ENCODE assay signal across 1 fruit fly cellular context in the genomic region with DNA sequence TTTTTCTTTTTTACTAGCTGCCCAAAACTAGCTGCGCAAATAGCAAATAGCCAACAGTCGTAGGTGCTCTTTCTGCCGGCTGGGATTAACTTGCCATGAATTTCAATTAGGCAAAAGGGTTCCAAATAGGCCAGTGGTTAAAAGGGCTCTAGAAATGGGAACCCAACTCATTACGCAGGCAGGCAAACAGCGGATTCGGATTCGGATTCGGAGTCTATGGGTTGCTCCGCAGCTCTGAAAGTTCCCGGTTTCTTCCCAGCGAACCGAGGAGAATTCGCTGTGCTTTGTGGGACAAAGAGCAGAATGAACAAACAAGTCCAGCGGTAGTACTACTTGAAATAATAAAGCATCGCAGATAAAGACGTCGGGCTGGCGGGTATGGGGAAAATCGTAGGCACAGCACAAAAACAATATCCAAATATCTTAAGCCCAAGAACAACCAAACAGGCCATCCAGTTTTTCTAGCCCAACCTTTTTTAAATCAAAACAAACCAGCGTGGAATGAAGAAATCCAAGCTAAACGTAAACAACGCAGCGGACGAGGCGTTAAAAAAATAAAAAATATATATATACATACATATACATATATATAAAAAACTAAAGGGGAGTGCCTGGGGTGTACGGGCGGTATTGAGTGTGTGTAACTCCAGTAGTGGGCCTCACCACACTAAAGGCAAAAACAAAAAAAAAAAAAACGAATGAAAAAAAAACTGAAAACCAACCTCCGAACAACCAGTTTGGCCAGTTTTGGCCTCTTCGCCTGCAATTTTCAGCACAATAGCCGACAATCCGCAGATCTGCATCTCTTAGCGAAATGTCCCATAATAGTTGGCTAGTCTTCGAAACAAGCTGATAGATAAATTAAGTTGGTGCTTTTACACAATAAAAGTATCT.
TF ChIP-seq lines count a peak whose summit lies in the region.

No protein-coding gene starts in this region.

TF ChIP-seq in whole organism, embryonic, 481 proteins besides CTCF, POLR2A, EP300 and RAD21 (continued from another document and continues in another):
- TF ChIP-seq CG6175 (GFP tag; IDR thresholded peaks at IDR 0.05; lab: Robert Waterston, UW) (0 out of 3 replicates have a peak, but pooled peaks have one; percentile 33), al (GFP tag; IDR thresholded peaks at IDR 0.05; lab: Robert Waterston, UW) (no peak), emc (GFP tag; optimal IDR thresholded peaks at IDR 0.05; lab: Kevin White, UChicago) (no peak), dan (GFP tag; IDR thresholded peaks at IDR 0.05; lab: Robert Waterston, UW) (no peak), gcm2 (GFP tag; optimal IDR thresholded peaks at IDR 0.05; lab: Kevin White, UChicago) (no peak), danr (GFP tag; IDR thresholded peaks at IDR 0.05; lab: Robert Waterston, UW) (no peak), amos (GFP tag; IDR thresholded peaks at IDR 0.05; lab: Robert Waterston, UW; ENCODE audit: partially characterized antibody) (no peak), Side (GFP tag; optimal IDR thresholded peaks at IDR 0.05; lab: Kevin White, UChicago) (no peak), CG30431 (GFP tag; optimal IDR thresholded peaks at IDR 0.05; lab: Kevin White, UChicago) (no peak), cwo (GFP tag; optimal IDR thresholded peaks at IDR 0.05; lab: Kevin White, UChicago) (no peak), B-H2 (GFP tag; optimal IDR thresholded peaks at IDR 0.05; lab: Kevin White, UChicago) (peak; percentile 7), prd (optimal IDR thresholded peaks at IDR 0.05; lab: Kevin White, UChicago) (no peak), prd (GFP tag; IDR thresholded peaks at IDR 0.05; lab: Robert Waterston, UW) (no peak), CG10147 (GFP tag; optimal IDR thresholded peaks at IDR 0.05; lab: Kevin White, UChicago) (no peak), CG1792 (GFP tag; optimal IDR thresholded peaks at IDR 0.05; lab: Kevin White, UChicago) (no peak), CG31365 (tag; optimal IDR thresholded peaks at IDR 0.05; lab: Kevin White, UChicago) (no peak), CG43689 (GFP tag; IDR thresholded peaks at IDR 0.05; lab: Robert Waterston, UW) (no peak), CG12391 (tag; optimal IDR thresholded peaks at IDR 0.05; lab: Kevin White, UChicago) (no peak), CG10321 (GFP tag; IDR thresholded peaks at IDR 0.05; lab: Robert Waterston, UW) (no peak), NK7.1 (GFP tag; optimal IDR thresholded peaks at IDR 0.05; lab: Kevin White, UChicago) (no peak), CG13775 (GFP tag; optimal IDR thresholded peaks at IDR 0.05; lab: Kevin White, UChicago) (no peak), Antp (GFP tag; optimal IDR thresholded peaks at IDR 0.05; lab: Kevin White, UChicago) (no peak), sens (GFP tag; lab: Kevin White, UChicago) (peak; percentile 57), CG1647 (GFP tag; optimal IDR thresholded peaks at IDR 0.05; lab: Kevin White, UChicago) (no peak), slp2 (GFP tag; optimal IDR thresholded peaks at IDR 0.05; lab: Kevin White, UChicago) (no peak), CG10959 (GFP tag; IDR thresholded peaks at IDR 0.05; lab: Robert Waterston, UW) (no peak), gt (GFP tag; IDR thresholded peaks at IDR 0.05; lab: Robert Waterston, UW) (no peak), CG16863 (GFP tag; optimal IDR thresholded peaks at IDR 0.05; lab: Kevin White, UChicago) (no peak), unc-4 (GFP tag; IDR thresholded peaks at IDR 0.05; lab: Robert Waterston, UW; ENCODE audit: partially characterized antibody) (no peak), eve (GFP tag; optimal IDR thresholded peaks at IDR 0.05; lab: Kevin White, UChicago) (no peak), Dek (tag; optimal IDR thresholded peaks at IDR 0.05; lab: Kevin White, UChicago) (no peak), wor (GFP tag; IDR thresholded peaks at IDR 0.05; lab: Robert Waterston, UW) (no peak), C15 (GFP tag; IDR thresholded peaks at IDR 0.05; lab: Robert Waterston, UW) (no peak), br (optimal IDR thresholded peaks at IDR 0.05; lab: Kevin White, UChicago) (no peak), CG3163 (GFP tag; optimal IDR thresholded peaks at IDR 0.05; lab: Kevin White, UChicago) (no peak), NFAT (GFP tag; IDR thresholded peaks at IDR 0.05; lab: Robert Waterston, UW) (peak; percentile 44; the same call in 1 of the 2 replicates), hkb (optimal IDR thresholded peaks at IDR 0.05; lab: Kevin White, UChicago) (no peak), hkb (GFP tag; IDR thresholded peaks at IDR 0.05; lab: Robert Waterston, UW) (0 out of 2 replicates have a peak, but pooled peaks have one; percentile 9), lilli (GFP tag; optimal IDR thresholded peaks at IDR 0.05; lab: Kevin White, UChicago) (no peak), CG8478 (optimal IDR thresholded peaks at IDR 0.05; lab: Kevin White, UChicago) (no peak), bsh (GFP tag; optimal IDR thresholded peaks at IDR 0.05; lab: Kevin White, UChicago) (peak in 1 of 2 experiments; percentile 52), Rfx (GFP tag; IDR thresholded peaks at IDR 0.05; lab: Robert Waterston, UW) (no peak), dm (GFP tag; optimal IDR thresholded peaks at IDR 0.05; lab: Kevin White, UChicago) (no peak), Oaz (GFP tag; IDR thresholded peaks at IDR 0.05; lab: Robert Waterston, UW) (no peak), Fer3 (tag; optimal IDR thresholded peaks at IDR 0.05; lab: Kevin White, UChicago) (peak; percentile 19), Xbp1 (GFP tag; optimal IDR thresholded peaks at IDR 0.05; lab: Kevin White, UChicago) (no peak), nom (GFP tag; optimal IDR thresholded peaks at IDR 0.05; lab: Kevin White, UChicago) (peak; percentile 90), pho (GFP tag; optimal IDR thresholded peaks at IDR 0.05; lab: Kevin White, UChicago) (no peak), ssp (GFP tag; IDR thresholded peaks at IDR 0.05; lab: Robert Waterston, UW) (no peak), rib (GFP tag; IDR thresholded peaks at IDR 0.05; lab: Robert Waterston, UW) (0 out of 2 replicates have a peak, but pooled peaks have one; percentile 20), Dbx (GFP tag; IDR thresholded peaks at IDR 0.05; lab: Robert Waterston, UW) (no peak; the same call in 2 of the 3 replicates), pan (optimal IDR thresholded peaks at IDR 0.05; lab: Kevin White, UChicago) (no peak), pan (GFP tag; optimal IDR thresholded peaks at IDR 0.05 in 1 of 2, IDR thresholded peaks at IDR 0.05 in 1 of 2) (no peak), Hr39 (optimal IDR thresholded peaks at IDR 0.05; lab: Kevin White, UChicago) (no peak), CG4404 (GFP tag; IDR thresholded peaks at IDR 0.05; lab: Robert Waterston, UW) (no peak), bbx (GFP tag; IDR thresholded peaks at IDR 0.05; lab: Robert Waterston, UW; ENCODE audit: partially characterized antibody) (no peak), Elba2 (GFP tag; optimal IDR thresholded peaks at IDR 0.05; lab: Kevin White, UChicago) (no peak), sna (GFP tag; IDR thresholded peaks at IDR 0.05; lab: Robert Waterston, UW; ENCODE audit: partially characterized antibody) (no peak), ftz-f1 (GFP tag; optimal IDR thresholded peaks at IDR 0.05; lab: Kevin White, UChicago) (no peak), HLH4C (GFP tag; IDR thresholded peaks at IDR 0.05; lab: Robert Waterston, UW; ENCODE audit: partially characterized antibody) (no peak), chn (GFP tag; optimal IDR thresholded peaks at IDR 0.05; lab: Kevin White, UChicago) (no peak), chm (GFP tag; IDR thresholded peaks at IDR 0.05; lab: Robert Waterston, UW) (0 out of 2 replicates have a peak, but pooled peaks have one; percentile 36), vfl (GFP tag; optimal IDR thresholded peaks at IDR 0.05; lab: Kevin White, UChicago) (no peak), CG18619 (GFP tag; optimal IDR thresholded peaks at IDR 0.05; lab: Kevin White, UChicago) (no peak), CG2889 (GFP tag; IDR thresholded peaks at IDR 0.05; lab: Robert Waterston, UW) (0 out of 3 replicates have a peak, but pooled peaks have one; percentile 18), Hand (GFP tag; optimal IDR thresholded peaks at IDR 0.05; lab: Kevin White, UChicago) (no peak), Asciz (GFP tag; optimal IDR thresholded peaks at IDR 0.05; lab: Kevin White, UChicago) (no peak), CG12744 (GFP tag; optimal IDR thresholded peaks at IDR 0.05; lab: Kevin White, UChicago) (no peak), ash1 (GFP tag; optimal IDR thresholded peaks at IDR 0.05; lab: Kevin White, UChicago) (no peak), trh (GFP tag; optimal IDR thresholded peaks at IDR 0.05; lab: Kevin White, UChicago) (no peak), zen2 (GFP tag; IDR thresholded peaks at IDR 0.05; lab: Robert Waterston, UW; ENCODE audit: partially characterized antibody) (no peak), pum (GFP tag; optimal IDR thresholded peaks at IDR 0.05; lab: Kevin White, UChicago) (no peak), Hr51 (GFP tag; optimal IDR thresholded peaks at IDR 0.05; lab: Kevin White, UChicago) (no peak), CG12155 (GFP tag; optimal IDR thresholded peaks at IDR 0.05; lab: Kevin White, UChicago) (no peak), CG1603 (tag; optimal IDR thresholded peaks at IDR 0.05; lab: Kevin White, UChicago) (no peak), seq (GFP tag; IDR thresholded peaks at IDR 0.05; lab: Robert Waterston, UW) (no peak), peb (GFP tag; IDR thresholded peaks at IDR 0.05; lab: Robert Waterston, UW) (no peak), HLH54F (GFP tag; optimal IDR thresholded peaks at IDR 0.05; lab: Kevin White, UChicago) (no peak), CG2116 (GFP tag; optimal IDR thresholded peaks at IDR 0.05; lab: Kevin White, UChicago) (no peak), Spps (tag; optimal IDR thresholded peaks at IDR 0.05; lab: Kevin White, UChicago) (no peak), CG17612 (GFP tag; IDR thresholded peaks at IDR 0.05; lab: Robert Waterston, UW) (no peak), hb (GFP tag; IDR thresholded peaks at IDR 0.05; lab: Robert Waterston, UW; ENCODE audit: partially characterized antibody) (no peak), Neu2 (GFP tag; optimal IDR thresholded peaks at IDR 0.05; lab: Kevin White, UChicago; ENCODE audit: borderline replicate concordance) (no peak), lab (GFP tag; optimal IDR thresholded peaks at IDR 0.05; lab: Kevin White, UChicago) (no peak), Gsc (GFP tag; IDR thresholded peaks at IDR 0.05; lab: Robert Waterston, UW) (no peak), CG6765 (GFP tag; optimal IDR thresholded peaks at IDR 0.05; lab: Kevin White, UChicago) (no peak), pfk (GFP tag; optimal IDR thresholded peaks at IDR 0.05; lab: Kevin White, UChicago) (no peak), mam (GFP tag; optimal IDR thresholded peaks at IDR 0.05; lab: Kevin White, UChicago) (no peak), CG7963 (GFP tag; IDR thresholded peaks at IDR 0.05; lab: Robert Waterston, UW; ENCODE audit: partially characterized antibody) (no peak), Atf6 (GFP tag; IDR thresholded peaks at IDR 0.05; lab: Robert Waterston, UW) (no peak), scrt (GFP tag; optimal IDR thresholded peaks at IDR 0.05; lab: Kevin White, UChicago) (no peak), h (optimal IDR thresholded peaks at IDR 0.05; lab: Kevin White, UChicago) (no peak), insv (GFP tag; optimal IDR thresholded peaks at IDR 0.05; lab: Kevin White, UChicago) (no peak), her (GFP tag; optimal IDR thresholded peaks at IDR 0.05; lab: Kevin White, UChicago) (no peak), hth (optimal IDR thresholded peaks at IDR 0.05; lab: Kevin White, UChicago) (no peak), CG14014 (GFP tag; IDR thresholded peaks at IDR 0.05; lab: Robert Waterston, UW) (no peak), CG12071 (GFP tag; optimal IDR thresholded peaks at IDR 0.05; lab: Kevin White, UChicago) (peak; percentile 35), Chrac-16 (GFP tag; optimal IDR thresholded peaks at IDR 0.05; lab: Kevin White, UChicago) (no peak), ap (GFP tag; IDR thresholded peaks at IDR 0.05; lab: Robert Waterston, UW) (no peak), Xrp1 (GFP tag; IDR thresholded peaks at IDR 0.05; lab: Robert Waterston, UW) (no peak), tx (GFP tag; optimal IDR thresholded peaks at IDR 0.05; lab: Kevin White, UChicago) (no peak), CG12104 (GFP tag; optimal IDR thresholded peaks at IDR 0.05; lab: Kevin White, UChicago) (no peak), so (GFP tag; IDR thresholded peaks at IDR 0.05; lab: Robert Waterston, UW) (no peak), CG15601 (tag; optimal IDR thresholded peaks at IDR 0.05; lab: Kevin White, UChicago) (no peak), Lim3 (GFP tag; IDR thresholded peaks at IDR 0.05; lab: Robert Waterston, UW) (no peak), kay (GFP tag; optimal IDR thresholded peaks at IDR 0.05; lab: Kevin White, UChicago) (no peak), dati (GFP tag; IDR thresholded peaks at IDR 0.05; lab: Robert Waterston, UW) (no peak), gsb-n (tag; optimal IDR thresholded peaks at IDR 0.05; lab: Kevin White, UChicago) (no peak), z (GFP tag; IDR thresholded peaks at IDR 0.05; lab: Robert Waterston, UW) (0 out of 3 replicates have a peak, but pooled peaks have one; percentile 33), shn (GFP tag; optimal IDR thresholded peaks at IDR 0.05; lab: Kevin White, UChicago) (no peak), Mad (GFP tag; optimal IDR thresholded peaks at IDR 0.05; lab: Kevin White, UChicago) (no peak), zf30C (GFP tag; optimal IDR thresholded peaks at IDR 0.05; lab: Kevin White, UChicago) (no peak), CG33557 (GFP tag; optimal IDR thresholded peaks at IDR 0.05; lab: Kevin White, UChicago) (no peak), ara (GFP tag; IDR thresholded peaks at IDR 0.05; lab: Robert Waterston, UW) (no peak), Adf1 (GFP tag; IDR thresholded peaks at IDR 0.05; lab: Robert Waterston, UW) (no peak), Jarid2 (GFP tag; optimal IDR thresholded peaks at IDR 0.05; lab: Kevin White, UChicago) (no peak), CG4282 (GFP tag; optimal IDR thresholded peaks at IDR 0.05; lab: Kevin White, UChicago) (no peak), CG7987 (GFP tag; optimal IDR thresholded peaks at IDR 0.05; lab: Kevin White, UChicago) (no peak), Mes4 (GFP tag; optimal IDR thresholded peaks at IDR 0.05; lab: Kevin White, UChicago) (no peak), run (tag; optimal IDR thresholded peaks at IDR 0.05; lab: Kevin White, UChicago) (no peak), chinmo (GFP tag; IDR thresholded peaks at IDR 0.05; lab: Robert Waterston, UW; ENCODE audit: partially characterized antibody) (0 out of 4 replicates have a peak, but pooled peaks have one; percentile 31), Dad (GFP tag; optimal IDR thresholded peaks at IDR 0.05; lab: Kevin White, UChicago) (no peak), CG34224 (GFP tag; IDR thresholded peaks at IDR 0.05; lab: Robert Waterston, UW; ENCODE audit: partially characterized antibody) (no peak), Stat92E (GFP tag; optimal IDR thresholded peaks at IDR 0.05; lab: Kevin White, UChicago) (no peak), ind (GFP tag; optimal IDR thresholded peaks at IDR 0.05; lab: Kevin White, UChicago) (no peak)
